Worm (Caenorhabditis elegans): ENCODE measurements around the gene prp-8.

- no peak for TF ChIP-seq Y53G8AR.9 (GFP tag; conservative IDR thresholded peaks at IDR 0.05)
- no peak for TF ChIP-seq lir-1 (GFP tag; conservative IDR thresholded peaks at IDR 0.05)
- no peak for TF ChIP-seq ceh-27 (GFP tag; optimal IDR thresholded peaks at IDR 0.05)
- no peak for TF ChIP-seq unc-130 (GFP tag; optimal IDR thresholded peaks at IDR 0.05)
- no peak for TF ChIP-seq snpc-1.1 (tag; optimal IDR thresholded peaks at IDR 0.05; ENCODE audit: insufficient read depth)
- TF ChIP-seq ama-1 (optimal IDR thresholded peaks at IDR 0.05) = no peak
- TF ChIP-seq ama-1 (GFP tag; optimal IDR thresholded peaks at IDR 0.05) = no peak
Measured at ce11 chrIII:8145971-8146370, 18.2 kb upstream of the prp-8 start.

Data from whole organism, young adult.